Fruit fly (Drosophila melanogaster) whole organism, embryonic: Measurements from ENCODE around the gene CG13097.

Experiments used
- CG1024 ChIP-seq: fragments of 200-800 bp; sonication (Bioruptor generic); IDR thresholded peaks from 2 replicates; pipeline ENCODE4 v1.3.6; 2022; ENCODE audit warnings: missing biosample characterization, missing genetic modification characterization
- CG11456 ChIP-seq: fragments of 200-800 bp; sonication (Bioruptor generic); IDR thresholded peaks from 3 replicates; pipeline ENCODE4 v1.3.6; 2022; ENCODE audit warnings: missing biosample characterization, missing genetic modification characterization
- CG12659 ChIP-seq: fragments of 200-800 bp; sonication (Bioruptor generic); optimal IDR thresholded peaks from 3 replicates; lab custom pipeline; 2017; ENCODE audit warnings: mild to moderate bottlenecking, missing biosample characterization, missing genetic modification reagents, missing genetic modification characterization
- CG13287 ChIP-seq: fragments of 200-800 bp; sonication (Bioruptor generic); IDR thresholded peaks from 2 replicates; pipeline ENCODE4 v1.3.6; 2022; ENCODE audit warnings: missing biosample characterization, missing genetic modification characterization; ENCODE audit not compliant: partially characterized antibody
- CG15011 ChIP-seq: fragments of 200-800 bp; sonication (Bioruptor generic); optimal IDR thresholded peaks from 3 replicates; lab custom pipeline; 2018; ENCODE audit warnings: missing biosample characterization, mild to moderate bottlenecking, missing genetic modification characterization
- CG15479 ChIP-seq: fragments of 200-800 bp; sonication (Bioruptor generic); optimal IDR thresholded peaks from 3 replicates; lab custom pipeline; 2019; ENCODE audit warnings: missing biosample characterization, mild to moderate bottlenecking, missing genetic modification characterization, moderate library complexity
- CG15514 ChIP-seq: fragments of 200-800 bp; sonication (Bioruptor generic); optimal IDR thresholded peaks from 3 replicates; lab custom pipeline; 2017; ENCODE audit warnings: missing biosample characterization, missing genetic modification characterization, mild to moderate bottlenecking, moderate library complexity, missing genetic modification reagents
- CG15601 ChIP-seq: fragments of 200-800 bp; sonication (Bioruptor generic); optimal IDR thresholded peaks from 3 replicates; lab custom pipeline; 2019; ENCODE audit warnings: missing biosample characterization, mild to moderate bottlenecking, missing genetic modification characterization, moderate library complexity
- CG2678 ChIP-seq: fragments of 200-800 bp; sonication (Bioruptor generic); optimal IDR thresholded peaks from 3 replicates; lab custom pipeline; 2019; ENCODE audit warnings: missing biosample characterization, mild to moderate bottlenecking, missing genetic modification characterization, moderate library complexity
- CG34422 ChIP-seq: fragments of 200-800 bp; sonication (Bioruptor generic); IDR thresholded peaks from 3 replicates; pipeline ENCODE4 v1.3.6; 2022; ENCODE audit warnings: missing biosample characterization, missing genetic modification characterization
- CG6791 ChIP-seq: fragments of 200-800 bp; sonication (Bioruptor generic); IDR thresholded peaks from 3 replicates; pipeline ENCODE4 v1.3.6; 2022; ENCODE audit warnings: missing biosample characterization, missing genetic modification characterization; ENCODE audit not compliant: partially characterized antibody
- CG8924 ChIP-seq: fragments of 200-800 bp; optimal IDR thresholded peaks from 3 replicates; lab custom pipeline; 2019; ENCODE audit warnings: missing biosample characterization, mild to moderate bottlenecking, missing genetic modification characterization, moderate library complexity
- CG8944 ChIP-seq: fragments of 200-800 bp; sonication (Bioruptor generic); optimal IDR thresholded peaks from 3 replicates; lab custom pipeline; 2016; ENCODE audit warnings: missing biosample characterization, missing genetic modification characterization
- CG9437 ChIP-seq: fragments of 200-800 bp; sonication (Bioruptor generic); optimal IDR thresholded peaks from 2 replicates; lab custom pipeline; 2018; ENCODE audit warnings: missing biosample characterization, mild to moderate bottlenecking, missing genetic modification characterization
- CG9797 ChIP-seq: fragments of 200-800 bp; sonication (Bioruptor generic); optimal IDR thresholded peaks from 3 replicates; lab custom pipeline; 2018; ENCODE audit warnings: missing biosample characterization, mild to moderate bottlenecking, missing genetic modification characterization
- Chrac-16 ChIP-seq: fragments of 200-800 bp; sonication (Bioruptor generic); optimal IDR thresholded peaks from 3 replicates; lab custom pipeline; 2016; ENCODE audit warnings: missing biosample characterization, missing genetic modification characterization
- CoRest ChIP-seq: fragments of 200-800 bp; sonication (Bioruptor generic); optimal IDR thresholded peaks from 3 replicates; lab custom pipeline; 2018; ENCODE audit warnings: missing biosample characterization, mild to moderate bottlenecking, missing genetic modification characterization, moderate library complexity
- Dip3 ChIP-seq: fragments of 200-800 bp; sonication (Bioruptor generic); optimal IDR thresholded peaks from 3 replicates; lab custom pipeline; 2016; ENCODE audit warnings: missing biosample characterization, missing genetic modification characterization
- Dll ChIP-seq: fragments of 200-800 bp; sonication (Bioruptor generic); IDR thresholded peaks from 4 replicates; pipeline ENCODE4 v1.3.6; 2022; ENCODE audit warnings: missing biosample characterization, missing genetic modification characterization; ENCODE audit not compliant: partially characterized antibody
- Fer1 ChIP-seq: fragments of 200-800 bp; sonication (Bioruptor generic); optimal IDR thresholded peaks from 2 replicates; lab custom pipeline; 2017; ENCODE audit warnings: missing biosample characterization, mild to moderate bottlenecking, missing genetic modification characterization
- Jarid2 ChIP-seq: fragments of 200-800 bp; sonication (Bioruptor generic); optimal IDR thresholded peaks from 3 replicates; lab custom pipeline; 2017; ENCODE audit warnings: mild to moderate bottlenecking, missing biosample characterization, missing genetic modification reagents, missing genetic modification characterization
- MESR4 ChIP-seq: fragments of 200-800 bp; sonication (Bioruptor generic); optimal IDR thresholded peaks from 2 replicates; lab custom pipeline; 2018; ENCODE audit warnings: missing biosample characterization, mild to moderate bottlenecking, missing genetic modification characterization, moderate library complexity
- MTF-1 ChIP-seq: fragments of 200-800 bp; sonication (Bioruptor generic); optimal IDR thresholded peaks from 2 replicates; lab custom pipeline; 2018; ENCODE audit warnings: missing biosample characterization, mild to moderate bottlenecking, missing genetic modification characterization, borderline replicate concordance
- Meics ChIP-seq: fragments of 200-800 bp; sonication (Bioruptor generic); optimal IDR thresholded peaks from 2 replicates; lab custom pipeline; 2017; ENCODE audit warnings: missing biosample characterization, mild to moderate bottlenecking, missing genetic modification characterization
- Opbp ChIP-seq: fragments of 200-800 bp; sonication (Bioruptor generic); IDR thresholded peaks from 3 replicates; pipeline ENCODE4 v1.3.6; 2022; ENCODE audit warnings: missing biosample characterization, missing genetic modification characterization; ENCODE audit not compliant: partially characterized antibody
- Ptx1 ChIP-seq: fragments of 200-800 bp; sonication (Bioruptor generic); IDR thresholded peaks from 2 replicates; pipeline ENCODE4 v1.3.6; 2022; ENCODE audit warnings: missing biosample characterization, missing genetic modification characterization
- Xbp1 ChIP-seq: fragments of 200-800 bp; sonication (Bioruptor generic); optimal IDR thresholded peaks from 3 replicates; lab custom pipeline; 2016; ENCODE audit warnings: missing biosample characterization, mild to moderate bottlenecking, missing genetic modification characterization
- abd-A ChIP-seq: fragments of 200-800 bp; sonication (Bioruptor generic); optimal IDR thresholded peaks from 3 replicates; lab custom pipeline; 2019; ENCODE audit warnings: missing biosample characterization, mild to moderate bottlenecking, missing genetic modification characterization, moderate library complexity
- caup ChIP-seq: fragments of 200-800 bp; sonication (Bioruptor generic); optimal IDR thresholded peaks from 3 replicates; lab custom pipeline; 2017; ENCODE audit warnings: missing biosample characterization, mild to moderate bottlenecking, missing genetic modification characterization, moderate library complexity; ENCODE audit not compliant: severe bottlenecking
- cg ChIP-seq: fragments of 200-800 bp; sonication (Bioruptor generic); optimal IDR thresholded peaks from 3 replicates; lab custom pipeline; 2019; ENCODE audit warnings: missing biosample characterization, mild to moderate bottlenecking, missing genetic modification characterization, moderate library complexity
- eve ChIP-seq, 2 experiments: fragments of >200 bp; optimal IDR thresholded peaks; 2 replicates each; lab custom pipeline; 2017; ENCODE audit warnings: missing biosample characterization in 2 of 2, missing genetic modification characterization in 2 of 2
- gfzf ChIP-seq: fragments of 200-800 bp; sonication (Bioruptor generic); optimal IDR thresholded peaks from 2 replicates; lab custom pipeline; 2016; ENCODE audit warnings: missing biosample characterization, mild to moderate bottlenecking, missing genetic modification characterization, moderate library complexity
- gro ChIP-seq: fragments of 200-800 bp; sonication (Bioruptor generic); optimal IDR thresholded peaks from 2 replicates; lab custom pipeline; 2016; ENCODE audit warnings: missing biosample characterization, missing genetic modification characterization
- hkb ChIP-seq, 2 experiments: fragments of 200-800 bp in 1 of 2; fragments of >200 bp in 1 of 2; sonication (Bioruptor generic) in 1 of 2; IDR thresholded peaks in 1 of 2; optimal IDR thresholded peaks in 1 of 2; 2 replicates each; pipeline versions ENCODE4 v1.3.6 to Lab custom; 2017 to 2022; ENCODE audit warnings: missing biosample characterization in 1 of 2, missing genetic modification characterization in 1 of 2
- knrl ChIP-seq: fragments of 200-800 bp; sonication (Bioruptor generic); IDR thresholded peaks from 3 replicates; pipeline ENCODE4 v1.3.6; 2022; ENCODE audit warnings: missing biosample characterization, missing genetic modification characterization; ENCODE audit not compliant: partially characterized antibody
- nerfin-1 ChIP-seq: fragments of 200-800 bp; sonication (Bioruptor generic); optimal IDR thresholded peaks from 3 replicates; lab custom pipeline; 2019; ENCODE audit warnings: missing biosample characterization, mild to moderate bottlenecking, missing genetic modification characterization, moderate library complexity
- nmo ChIP-seq: fragments of 200-800 bp; sonication (Bioruptor generic); optimal IDR thresholded peaks from 2 replicates; lab custom pipeline; 2018; ENCODE audit warnings: missing biosample characterization, mild to moderate bottlenecking, missing genetic modification characterization, moderate library complexity
- onecut ChIP-seq: fragments of 200-800 bp; sonication (Bioruptor generic); IDR thresholded peaks from 2 replicates; pipeline ENCODE4 v1.3.6; 2022; ENCODE audit warnings: missing biosample characterization, missing genetic modification characterization
- pan ChIP-seq, 4 experiments: fragments of >200 bp in 3 of 4; fragments of 200-800 bp in 1 of 4; sonication (Bioruptor generic) in 1 of 4; optimal IDR thresholded peaks in 3 of 4; IDR thresholded peaks in 1 of 4; 2 replicates each; pipeline versions ENCODE4 v1.3.6 to Lab custom; 2017 to 2022; ENCODE audit warnings: missing biosample characterization in 2 of 4, missing genetic modification characterization in 2 of 4, mixed read lengths in 1 of 4
- pros ChIP-seq: fragments of 200-800 bp; sonication (Bioruptor generic); optimal IDR thresholded peaks from 3 replicates; lab custom pipeline; 2019; ENCODE audit warnings: missing biosample characterization, mild to moderate bottlenecking, missing genetic modification characterization, moderate library complexity
- sd ChIP-seq: fragments of 200-800 bp; sonication (Bioruptor generic); optimal IDR thresholded peaks from 3 replicates; lab custom pipeline; 2018; ENCODE audit warnings: missing biosample characterization, mild to moderate bottlenecking, missing genetic modification characterization, moderate library complexity
- sens-2 ChIP-seq: fragments of 200-800 bp; sonication (Bioruptor generic); IDR thresholded peaks from 2 replicates; pipeline ENCODE4 v1.3.6; 2022; ENCODE audit warnings: missing biosample characterization, missing genetic modification characterization
- seq ChIP-seq: fragments of 200-800 bp; sonication (Bioruptor generic); IDR thresholded peaks from 2 replicates; pipeline ENCODE4 v1.3.6; 2022; ENCODE audit warnings: missing biosample characterization, missing genetic modification characterization
- stwl ChIP-seq: fragments of 200-800 bp; sonication (Bioruptor generic); optimal IDR thresholded peaks from 3 replicates; lab custom pipeline; 2018; ENCODE audit warnings: missing biosample characterization, mild to moderate bottlenecking, missing genetic modification characterization, moderate library complexity
- z ChIP-seq: fragments of 200-800 bp; sonication (Bioruptor generic); IDR thresholded peaks from 3 replicates; pipeline ENCODE4 v1.3.6; 2022; ENCODE audit warnings: missing biosample characterization, missing genetic modification characterization
- zfh2 ChIP-seq: fragments of 200-800 bp; sonication (Bioruptor generic); optimal IDR thresholded peaks from 2 replicates; lab custom pipeline; 2016; ENCODE audit warnings: missing biosample characterization, missing genetic modification characterization

CG13097 gene

dm6 chr2L:8521724-8522309 lies 7.1 kb upstream of the CG13097 start, which contains the start of gene Acer (continued):
- TF ChIP-seq MESR4 (peak; percentile 29), Opbp (peak; percentile 42; the same call in 2 of the 3 replicates), MTF-1 (GFP tag; lab: Kevin White, UChicago) (no peak), Dip3 (GFP tag; lab: Kevin White, UChicago) (no peak), Meics (GFP tag; lab: Kevin White, UChicago) (no peak), gfzf (GFP tag; lab: Kevin White, UChicago) (peak; percentile 39), onecut (GFP tag; lab: Robert Waterston, UW) (peak; percentile 11; the same call in 1 of the 2 replicates), CG9797 (GFP tag; lab: Kevin White, UChicago) (peak; percentile 11), Dll (GFP tag; lab: Robert Waterston, UW) (peak; percentile 60; the same call in 3 of the 4 replicates), Fer1 (GFP tag; lab: Kevin White, UChicago) (peak; percentile 8), pan (optimal IDR thresholded peaks at IDR 0.05; lab: Kevin White, UChicago) (no peak), pan (GFP tag; optimal IDR thresholded peaks at IDR 0.05 in 1 of 2, IDR thresholded peaks at IDR 0.05 in 1 of 2) (peak in 1 of 2 experiments; percentile 23), Jarid2 (GFP tag; lab: Kevin White, UChicago) (peak; percentile 75), CG15514 (GFP tag; lab: Kevin White, UChicago) (peak; percentile 8), CG1024 (GFP tag; lab: Robert Waterston, UW) (no peak), CG15011 (GFP tag; lab: Kevin White, UChicago) (no peak), eve (GFP tag; optimal IDR thresholded peaks at IDR 0.05; lab: Kevin White, UChicago) (no peak), knrl (GFP tag; lab: Robert Waterston, UW) (0 out of 3 replicates have a peak, but pooled peaks have one; percentile 29), caup (GFP tag; lab: Kevin White, UChicago) (peak; percentile 23), nmo (peak; percentile 20), z (GFP tag; lab: Robert Waterston, UW) (0 out of 3 replicates have a peak, but pooled peaks have one; percentile 23), abd-A (tag; lab: Kevin White, UChicago) (no peak), CoRest (tag; lab: Kevin White, UChicago) (peak; percentile 32), CG6791 (GFP tag; lab: Robert Waterston, UW) (peak; percentile 56; the same call in 1 of the 3 replicates), Chrac-16 (GFP tag; lab: Kevin White, UChicago) (no peak), CG8944 (no peak), cg (GFP tag; lab: Kevin White, UChicago) (peak; percentile 70), CG2678 (tag; lab: Kevin White, UChicago) (no peak), stwl (tag; lab: Kevin White, UChicago) (peak; percentile 54), Ptx1 (GFP tag; lab: Robert Waterston, UW) (no peak), hkb (optimal IDR thresholded peaks at IDR 0.05; lab: Kevin White, UChicago) (no peak), hkb (GFP tag; IDR thresholded peaks at IDR 0.05; lab: Robert Waterston, UW) (0 out of 2 replicates have a peak, but pooled peaks have one; percentile 13), CG12659 (GFP tag; lab: Kevin White, UChicago) (peak; percentile 32), CG13287 (GFP tag; lab: Robert Waterston, UW) (peak; percentile 56), CG34422 (peak; percentile 53; the same call in 1 of the 3 replicates), CG8924 (tag; lab: Kevin White, UChicago) (peak; percentile 14), zfh2 (GFP tag; lab: Kevin White, UChicago) (no peak), seq (GFP tag; lab: Robert Waterston, UW) (peak; percentile 10; the same call in 1 of the 2 replicates), CG15601 (tag; lab: Kevin White, UChicago) (no peak), Xbp1 (no peak), pros (GFP tag; lab: Kevin White, UChicago) (peak; percentile 66), gro (GFP tag; lab: Kevin White, UChicago) (peak; percentile 24), CG11456 (GFP tag; lab: Robert Waterston, UW) (no peak), CG15479 (peak; percentile 89), nerfin-1 (tag; lab: Kevin White, UChicago) (peak; percentile 3), CG9437 (GFP tag; lab: Kevin White, UChicago) (peak; percentile 14), sd (tag; lab: Kevin White, UChicago) (peak; percentile 54), sens-2 (GFP tag; lab: Robert Waterston, UW) (no peak)
